Worm (Caenorhabditis elegans): Measurements from ENCODE around the gene T05B9.1.

The T05B9.1 gene

ce11 chrII:11290109-11290784 lies 29.3 kb upstream of the T05B9.1 start, which contains the start of gene C47G2.3 (continued):
- TF ChIP-seq nhr-111 (GFP tag; optimal IDR thresholded peaks at IDR 0.05) (no peak), fkh-10 (GFP tag; optimal IDR thresholded peaks at IDR 0.05) (no peak), ceh-20 (GFP tag; IDR thresholded peaks at IDR 0.05) (no peak), zip-11 (GFP tag; IDR thresholded peaks at IDR 0.05) (no peak), aly-2 (tag; optimal IDR thresholded peaks at IDR 0.05) (no peak), lin-13 (GFP tag; optimal IDR thresholded peaks at IDR 0.05) (no peak), ceh-62 (tag; optimal IDR thresholded peaks at IDR 0.05) (no peak), unc-39 (tag; optimal IDR thresholded peaks at IDR 0.05) (no peak), tag-97 (GFP tag; IDR thresholded peaks at IDR 0.05) (no peak), nhr-6 (tag; optimal IDR thresholded peaks at IDR 0.05) (peak; percentile 58), saeg-2 (GFP tag; IDR thresholded peaks at IDR 0.05) (no peak), dmd-8 (GFP tag; IDR thresholded peaks at IDR 0.05) (no peak), nhr-42 (GFP tag; IDR thresholded peaks at IDR 0.05) (no peak), lin-29 (GFP tag; IDR thresholded peaks at IDR 0.05) (no peak), F49E8.2 (tag; optimal IDR thresholded peaks at IDR 0.05; ENCODE audit: borderline replicate concordance) (no peak), daf-12 (tag; optimal IDR thresholded peaks at IDR 0.05) (no peak), nhr-76 (tag; optimal IDR thresholded peaks at IDR 0.05) (no peak), mxl-3 (GFP tag; optimal IDR thresholded peaks at IDR 0.05) (no peak), php-3 (GFP tag; IDR thresholded peaks at IDR 0.05) (no peak), ztf-7 (tag; optimal IDR thresholded peaks at IDR 0.05) (no peak), jun-1 (tag; optimal IDR thresholded peaks at IDR 0.05) (no peak), tra-1 (GFP tag; IDR thresholded peaks at IDR 0.05) (no peak), zag-1 (tag; optimal IDR thresholded peaks at IDR 0.05) (no peak), unc-130 (GFP tag; optimal IDR thresholded peaks at IDR 0.05) (peak; percentile 75), ceh-28 (tag; optimal IDR thresholded peaks at IDR 0.05) (no peak), daf-16 (GFP tag; optimal IDR thresholded peaks at IDR 0.05) (no peak), daf-16 (tag; optimal IDR thresholded peaks at IDR 0.05) (peak; percentile 32), Y105C5A.15 (GFP tag; IDR thresholded peaks at IDR 0.05) (0 out of 2 replicates have a peak, but pooled peaks have one; percentile 39), ztf-11 (tag; optimal IDR thresholded peaks at IDR 0.05) (no peak), daf-19 (GFP tag; conservative IDR thresholded peaks at IDR 0.05) (no peak), lin-15B (tag; optimal IDR thresholded peaks at IDR 0.05) (no peak), unc-62 (GFP tag; optimal IDR thresholded peaks at IDR 0.05 in 1 of 2) (no peak), unc-62 (tag; optimal IDR thresholded peaks at IDR 0.05) (no peak), ceh-44 (GFP tag; IDR thresholded peaks at IDR 0.05) (no peak), daf-8 (GFP tag; IDR thresholded peaks at IDR 0.05) (no peak), gei-8 (GFP tag; optimal IDR thresholded peaks at IDR 0.05) (no peak), ZK546.5 (tag; optimal IDR thresholded peaks at IDR 0.05) (no peak), lin-39 (tag; optimal IDR thresholded peaks at IDR 0.05) (no peak), dmd-6 (GFP tag; IDR thresholded peaks at IDR 0.05) (peak; percentile 51), hlh-30 (tag; optimal IDR thresholded peaks at IDR 0.05; ENCODE audit: insufficient read depth) (peak; percentile 17), spr-1 (tag; optimal IDR thresholded peaks at IDR 0.05) (no peak), nhr-77 (tag; optimal IDR thresholded peaks at IDR 0.05) (no peak), lir-3 (tag; optimal IDR thresholded peaks at IDR 0.05) (no peak), mxl-2 (GFP tag; conservative IDR thresholded peaks at IDR 0.05) (no peak), rbr-2 (tag; optimal IDR thresholded peaks at IDR 0.05) (peak; percentile 25), F37D6.2 (tag; optimal IDR thresholded peaks at IDR 0.05) (no peak), zip-2 (tag; optimal IDR thresholded peaks at IDR 0.05) (no peak), ama-1 (optimal IDR thresholded peaks at IDR 0.05) (no peak), vab-7 (GFP tag; IDR thresholded peaks at IDR 0.05) (no peak), F26F4.8 (GFP tag; conservative IDR thresholded peaks at IDR 0.05) (no peak), R02D3.7 (tag; optimal IDR thresholded peaks at IDR 0.05) (no peak), fos-1 (tag; optimal IDR thresholded peaks at IDR 0.05) (no peak), duxl-1 (tag; optimal IDR thresholded peaks at IDR 0.05; ENCODE audit: poor library complexity) (peak; percentile 71)
